Worm (Caenorhabditis elegans) whole organism, L2 larva: ENCODE data around the gene srbc-61.

ENCODE experiments used
- F13H6.1 ChIP-seq: sonication (generic microtip); optimal IDR thresholded peaks from 2 replicates; lab custom pipeline; 2016; ENCODE audit warnings: missing genetic modification characterization, missing compliant biosample characterization
- alr-1 ChIP-seq: fragments of 150-350 bp; optimal IDR thresholded peaks from 2 replicates; lab custom pipeline; 2014; ENCODE audit warnings: missing biosample characterization, missing genetic modification characterization
- ceh-16 ChIP-seq: fragments of 150-350 bp; optimal IDR thresholded peaks from 2 replicates; lab custom pipeline; 2014; ENCODE audit warnings: missing biosample characterization, missing genetic modification characterization
- elt-3 ChIP-seq: sonication (generic microtip); optimal IDR thresholded peaks from 2 replicates; lab custom pipeline; 2017; ENCODE audit warnings: missing biosample characterization, missing genetic modification characterization
- lin-13 ChIP-seq: fragments of 150-350 bp; optimal IDR thresholded peaks from 2 replicates; lab custom pipeline; 2014; ENCODE audit warnings: missing biosample characterization, missing genetic modification reagents, missing genetic modification characterization
- mbf-1 ChIP-seq: sonication (generic microtip); optimal IDR thresholded peaks from 2 replicates; lab custom pipeline; 2017; ENCODE audit warnings: missing biosample characterization, missing genetic modification characterization
- mdl-1 ChIP-seq, 2 experiments: fragments of 150-350 bp in 1 of 2; sonication (generic microtip) in 1 of 2; optimal IDR thresholded peaks; 2 replicates each; lab custom pipeline; 2017; ENCODE audit warnings: missing biosample characterization in 2 of 2, missing genetic modification characterization in 2 of 2
- nhr-12 ChIP-seq: fragments of 150-350 bp; optimal IDR thresholded peaks from 2 replicates; lab custom pipeline; 2014; ENCODE audit warnings: missing biosample characterization, missing genetic modification characterization
- nhr-6 ChIP-seq: fragments of 150-350 bp; optimal IDR thresholded peaks from 2 replicates; lab custom pipeline; 2014; ENCODE audit warnings: missing biosample characterization, missing genetic modification characterization
- nhr-77 ChIP-seq: fragments of 150-350 bp; optimal IDR thresholded peaks from 2 replicates; lab custom pipeline; 2014; ENCODE audit warnings: missing biosample characterization, missing genetic modification characterization
- skn-1 ChIP-seq: sonication (generic microtip); optimal IDR thresholded peaks from 2 replicates; lab custom pipeline; 2017; ENCODE audit warnings: missing biosample characterization, missing genetic modification characterization
- unc-39 ChIP-seq: fragments of 150-350 bp; optimal IDR thresholded peaks from 2 replicates; lab custom pipeline; 2014; ENCODE audit warnings: missing biosample characterization, missing genetic modification characterization
- unc-62 ChIP-seq: fragments of 150-350 bp; optimal IDR thresholded peaks from 2 replicates; lab custom pipeline; 2014; ENCODE audit warnings: missing biosample characterization, missing genetic modification reagents, missing genetic modification characterization

DNA sequence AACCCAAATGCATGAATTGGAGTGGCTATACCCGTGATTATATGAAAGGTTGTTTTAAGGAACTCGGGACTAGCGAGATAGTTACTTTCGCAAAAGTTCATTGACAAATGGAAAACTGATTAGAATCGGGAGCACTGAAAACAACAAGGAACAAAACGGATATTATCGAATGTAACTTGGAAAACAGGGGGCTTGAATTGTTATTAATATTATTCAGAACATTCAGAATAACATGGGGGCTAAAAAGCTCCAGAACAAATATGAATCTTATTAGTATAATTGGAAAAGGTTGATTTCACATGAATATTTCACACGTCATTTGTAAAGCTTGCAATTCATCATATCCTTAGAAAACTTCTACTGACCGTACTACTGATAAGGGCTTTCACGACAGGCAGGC, 5.0 kb upstream of the srbc-61 start, which contains the start of gene srh-235:
- TF ChIP-seq nhr-6 (tag; lab: Kevin White, UChicago) (no peak), mbf-1 (tag; lab: Kevin White, UChicago) (no peak), unc-39 (tag; lab: Kevin White, UChicago) (no peak), skn-1 (tag; lab: Kevin White, UChicago) (no peak), lin-13 (GFP tag; lab: Kevin White, UChicago) (no peak), F13H6.1 (no peak), elt-3 (tag; lab: Kevin White, UChicago) (no peak), mdl-1 (tag; optimal IDR thresholded peaks at IDR 0.05; lab: Kevin White, UChicago) (no peak), unc-62 (GFP tag; lab: Kevin White, UChicago) (no peak), alr-1 (tag; lab: Kevin White, UChicago) (no peak), nhr-77 (tag; lab: Kevin White, UChicago) (no peak), nhr-12 (no peak), ceh-16 (tag; lab: Kevin White, UChicago) (no peak)
